Worm (Caenorhabditis elegans): Measurements from ENCODE around the gene smc-3.

DNA sequence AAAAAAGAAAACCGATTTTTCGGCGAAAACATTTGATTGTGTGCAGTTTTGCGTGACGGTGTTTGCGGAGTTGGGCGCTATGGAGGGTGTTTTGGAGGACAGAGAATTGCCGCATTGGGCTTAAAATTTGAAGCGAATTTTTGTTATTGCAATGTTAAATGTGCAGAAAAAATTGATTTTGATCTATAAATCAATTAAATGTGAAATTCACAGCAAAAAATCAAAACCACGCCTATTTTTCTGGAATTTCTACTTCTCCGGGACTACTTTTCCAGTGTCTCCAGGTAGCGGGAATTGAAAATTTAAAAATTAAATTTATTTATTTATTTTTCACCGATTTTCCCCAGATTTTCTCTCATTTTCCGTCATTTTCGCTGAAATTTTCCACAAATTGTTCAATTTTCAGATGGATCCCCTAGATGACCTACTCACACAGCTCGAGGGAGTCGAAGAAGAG is 26.5 kb downstream of the smc-3 start, which contains the start of gene mcm-10:
- no peak; the same call in 1 of the 2 replicates for TF ChIP-seq T22C8.4 (GFP tag; IDR thresholded peaks at IDR 0.05)
- peak; percentile 85 for TF ChIP-seq cog-1 (tag; optimal IDR thresholded peaks at IDR 0.05)
- peak; percentile 68; the same call in 1 of the 2 replicates for TF ChIP-seq klf-2 (GFP tag; conservative IDR thresholded peaks at IDR 0.05)
- TF ChIP-seq ref-1 (GFP tag; conservative IDR thresholded peaks at IDR 0.05), result no peak
- TF ChIP-seq ztf-29 (GFP tag; IDR thresholded peaks at IDR 0.05), result peak; percentile 40; the same call in 1 of the 2 replicates
- TF ChIP-seq med-1 (GFP tag; optimal IDR thresholded peaks at IDR 0.05; ENCODE audit: insufficient read depth), result no peak
